Worm (Caenorhabditis elegans): ENCODE data around the gene hlh-8.

The hlh-8 gene

DNA sequence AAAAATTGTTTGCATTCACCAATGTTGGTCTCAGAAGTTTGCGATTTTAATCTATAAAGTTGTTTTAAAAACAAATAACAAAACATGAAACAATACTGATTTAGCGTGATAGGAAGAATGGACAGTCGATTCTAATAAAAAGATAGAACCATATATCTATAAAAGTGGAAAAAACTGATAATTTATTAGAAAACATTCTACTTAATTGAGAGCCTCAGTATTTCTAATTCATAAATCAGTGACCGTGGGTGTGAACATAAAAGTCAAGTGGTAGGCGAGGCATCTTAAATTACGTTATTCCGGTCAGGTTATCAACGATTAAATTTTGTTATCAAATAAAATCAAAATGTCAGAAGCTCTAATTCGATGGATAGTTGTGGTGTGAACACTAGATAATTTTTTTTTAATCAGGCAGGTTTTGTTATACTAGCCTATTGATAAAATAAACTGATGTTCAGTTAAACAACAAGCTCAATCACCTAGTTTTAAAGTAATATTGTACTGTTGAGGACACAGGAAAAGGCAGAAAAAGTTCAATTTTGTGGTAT, 17.4 kb upstream of the hlh-8 start, which contains the start of gene catp-5:
Gene catp-5 (minus strand): TSS at position 51 of the 548 bp plus-strand sequence.
- TF ChIP-seq nfya-1 (tag; optimal IDR thresholded peaks at IDR 0.05) (no peak), elt-4 (tag; optimal IDR thresholded peaks at IDR 0.05) (no peak), odd-2 (tag; optimal IDR thresholded peaks at IDR 0.05) (no peak), sox-2 (GFP tag; IDR thresholded peaks at IDR 0.05) (no peak), pros-1 (tag; optimal IDR thresholded peaks at IDR 0.05) (no peak), ceh-9 (tag; optimal IDR thresholded peaks at IDR 0.05) (no peak), gmeb-2 (tag; optimal IDR thresholded peaks at IDR 0.05) (no peak)

DNA sequence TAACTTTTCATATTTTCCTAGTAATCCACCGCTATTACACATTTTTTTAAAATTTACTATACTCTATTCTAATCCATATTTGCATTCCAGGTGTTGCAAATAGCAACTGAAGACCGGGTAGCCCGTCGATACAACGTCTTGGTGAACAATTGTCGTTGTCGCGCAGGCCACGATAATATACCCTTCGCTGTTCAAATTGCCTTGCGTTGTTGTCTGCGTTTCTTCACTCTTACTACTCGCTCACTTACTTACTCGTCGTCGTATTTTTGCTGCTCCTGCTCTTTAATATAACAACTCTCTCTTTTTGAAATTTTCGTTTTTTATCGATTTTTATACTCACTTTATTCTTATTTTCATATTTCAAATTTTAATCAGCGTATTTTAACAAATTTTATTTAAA, 12.4 kb upstream of the hlh-8 start, which contains the start of gene K07E3.2:
Gene K07E3.2 (plus strand): TSS at position 400 of the 400 bp plus-strand sequence.
- TF ChIP-seq sdc-2 (tag; optimal IDR thresholded peaks at IDR 0.05) (peak; percentile 92), hlh-15 (tag; optimal IDR thresholded peaks at IDR 0.05) (no peak)

DNA sequence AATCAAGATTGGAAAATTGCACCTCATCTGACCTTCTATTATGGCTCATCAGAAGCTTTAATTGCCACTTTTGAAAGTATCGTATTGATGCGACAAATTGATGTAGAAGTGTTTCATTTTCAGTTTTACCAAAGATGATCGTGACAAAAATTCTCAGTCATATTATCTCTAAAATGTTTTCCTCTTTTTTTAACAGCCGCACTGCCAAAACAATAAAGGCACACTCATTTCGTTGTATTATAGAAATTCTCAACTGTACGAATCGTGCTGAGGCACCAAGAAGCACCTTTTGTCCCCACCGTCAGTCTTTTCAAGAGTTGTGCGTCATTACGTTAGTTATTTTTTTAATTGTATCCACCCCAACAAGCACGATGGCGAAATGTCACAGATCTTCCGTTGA, 8.3 kb upstream of the hlh-8 start, which contains the start of gene K07E3.9:
Gene K07E3.9 (plus strand): TSS at position 301 of the 400 bp plus-strand sequence.
- TF ChIP-seq syd-9 (tag; optimal IDR thresholded peaks at IDR 0.05) (no peak), pha-4 (tag; optimal IDR thresholded peaks at IDR 0.05) (no peak), ahr-1 (tag; optimal IDR thresholded peaks at IDR 0.05) (no peak), elt-2 (tag; optimal IDR thresholded peaks at IDR 0.05) (no peak), lin-11 (tag; optimal IDR thresholded peaks at IDR 0.05) (no peak), unc-3 (GFP tag; conservative IDR thresholded peaks at IDR 0.05) (no peak), unc-3 (tag; optimal IDR thresholded peaks at IDR 0.05) (no peak), hlh-15 (tag; optimal IDR thresholded peaks at IDR 0.05) (no peak), pqm-1 (tag; optimal IDR thresholded peaks at IDR 0.05) (no peak), fkh-10 (GFP tag; optimal IDR thresholded peaks at IDR 0.05) (no peak), ama-1 (optimal IDR thresholded peaks at IDR 0.05) (no peak), ceh-34 (tag; optimal IDR thresholded peaks at IDR 0.05) (no peak), pros-1 (tag; optimal IDR thresholded peaks at IDR 0.05) (no peak)

DNA sequence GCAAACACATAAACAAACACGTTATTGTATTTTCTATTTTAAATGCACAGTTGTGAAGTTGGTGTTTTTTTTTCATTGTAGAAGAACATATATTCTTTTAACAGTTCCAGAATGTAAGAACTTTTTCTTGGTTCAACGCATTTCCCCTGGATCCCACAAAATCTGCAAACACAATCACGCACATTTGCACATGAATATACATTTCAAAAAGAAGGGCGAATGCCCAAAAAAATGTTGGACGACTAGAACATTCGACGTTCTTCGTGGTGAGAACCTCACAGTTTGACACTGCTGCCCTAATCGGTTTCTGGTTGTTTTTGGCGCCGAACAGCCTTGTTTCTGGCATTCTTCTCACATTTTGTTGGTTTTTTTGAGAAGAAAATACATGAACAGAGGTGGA, 6.7 kb upstream of the hlh-8 start:
- TF ChIP-seq ref-2 (tag; optimal IDR thresholded peaks at IDR 0.05) = no peak
- peak; percentile 19 for TF ChIP-seq tbx-2 (tag; optimal IDR thresholded peaks at IDR 0.05)

- TF ChIP-seq ceh-2 (tag; optimal IDR thresholded peaks at IDR 0.05) (no peak), hlh-13 (GFP tag; optimal IDR thresholded peaks at IDR 0.05) (no peak), pqm-1 (tag; optimal IDR thresholded peaks at IDR 0.05) (no peak), elt-2 (tag; optimal IDR thresholded peaks at IDR 0.05) (no peak), ceh-24 (tag; optimal IDR thresholded peaks at IDR 0.05) (no peak), pros-1 (tag; optimal IDR thresholded peaks at IDR 0.05) (no peak), ets-4 (tag; optimal IDR thresholded peaks at IDR 0.05) (no peak), ceh-18 (tag; optimal IDR thresholded peaks at IDR 0.05) (no peak), pat-9 (tag; optimal IDR thresholded peaks at IDR 0.05) (no peak), hlh-8 (tag; optimal IDR thresholded peaks at IDR 0.05) (no peak), nfya-1 (tag; optimal IDR thresholded peaks at IDR 0.05) (no peak), ahr-1 (tag; optimal IDR thresholded peaks at IDR 0.05) (no peak), ceh-19 (GFP tag; optimal IDR thresholded peaks at IDR 0.05) (no peak), nhr-232 (tag; optimal IDR thresholded peaks at IDR 0.05) (no peak), sdc-2 (tag; optimal IDR thresholded peaks at IDR 0.05) (no peak)
These were observed 6.1 kb upstream of the hlh-8 start, which contains the start of gene K07E3.1 for ce11 chrX:8110193-8110592. TSS of gene K07E3.1 (plus strand) at chrX:8110439.

ce11 chrX:8117827-8118317, 1.6 kb downstream of the hlh-8 start:
- TF ChIP-seq pax-1 (tag; optimal IDR thresholded peaks at IDR 0.05) (no peak), hlh-8 (tag; optimal IDR thresholded peaks at IDR 0.05) (peak; percentile 98)
